Fruit fly (Drosophila melanogaster) whole organism, adult: ENCODE data around the gene dhd.

ENCODE experiments used
- CG11617 ChIP-seq: fragments of 200-800 bp; sonication (Bioruptor generic); optimal IDR thresholded peaks from 2 replicates; lab custom pipeline; 2017; ENCODE audit warnings: mild to moderate bottlenecking, missing biosample characterization, missing genetic modification reagents, missing genetic modification characterization
- CG12768 ChIP-seq: fragments of 200-800 bp; sonication (Bioruptor generic); optimal IDR thresholded peaks from 2 replicates; lab custom pipeline; 2017; ENCODE audit warnings: missing biosample characterization, missing genetic modification characterization, mild to moderate bottlenecking, moderate library complexity, missing genetic modification reagents
- CG14711 ChIP-seq: fragments of 200-800 bp; sonication (Bioruptor generic); optimal IDR thresholded peaks from 2 replicates; lab custom pipeline; 2018; ENCODE audit warnings: missing biosample characterization, mild to moderate bottlenecking, missing genetic modification characterization, moderate library complexity
- CG33017 ChIP-seq: fragments of 200-800 bp; sonication (Bioruptor generic); optimal IDR thresholded peaks from 2 replicates; lab custom pipeline; 2018; ENCODE audit warnings: missing biosample characterization, mild to moderate bottlenecking, missing genetic modification characterization, moderate library complexity
- CG7045 ChIP-seq: fragments of 200-800 bp; sonication (Bioruptor generic); optimal IDR thresholded peaks from 2 replicates; lab custom pipeline; 2017; ENCODE audit warnings: missing biosample characterization, mild to moderate bottlenecking, missing genetic modification characterization
- CG7101 ChIP-seq: fragments of 200-800 bp; sonication (Bioruptor generic); optimal IDR thresholded peaks from 2 replicates; lab custom pipeline; 2018; ENCODE audit warnings: missing biosample characterization, mild to moderate bottlenecking, missing genetic modification characterization, moderate library complexity
- Clk ChIP-seq: fragments of 200-800 bp; sonication (Bioruptor generic); optimal IDR thresholded peaks from 2 replicates; lab custom pipeline; 2017; ENCODE audit warnings: missing biosample characterization, missing genetic modification characterization
- Crg-1 ChIP-seq: fragments of 200-800 bp; sonication (Bioruptor generic); optimal IDR thresholded peaks from 2 replicates; lab custom pipeline; 2016; ENCODE audit warnings: missing biosample characterization, missing genetic modification characterization
- Hr96 ChIP-seq: fragments of 200-800 bp; sonication (Bioruptor generic); optimal IDR thresholded peaks from 2 replicates; lab custom pipeline; 2016; ENCODE audit warnings: missing biosample characterization, missing genetic modification characterization
- Mnt ChIP-seq: fragments of 200-800 bp; sonication (Bioruptor generic); optimal IDR thresholded peaks from 2 replicates; lab custom pipeline; 2016; ENCODE audit warnings: missing biosample characterization, mild to moderate bottlenecking, missing genetic modification characterization
- cic ChIP-seq: fragments of 200-800 bp; sonication (Bioruptor generic); optimal IDR thresholded peaks from 2 replicates; lab custom pipeline; 2017; ENCODE audit warnings: missing biosample characterization, mild to moderate bottlenecking, missing genetic modification characterization, moderate library complexity
- kay ChIP-seq: fragments of 200-800 bp; sonication (Bioruptor generic); peaks from one replicate; lab custom pipeline; 2016; ENCODE audit warnings: missing biosample characterization, missing genetic modification characterization, borderline replicate concordance
- ovo ChIP-seq: fragments of 200-800 bp; sonication (Bioruptor generic); optimal IDR thresholded peaks from 2 replicates; lab custom pipeline; 2016; ENCODE audit warnings: missing biosample characterization, missing genetic modification characterization
- pad ChIP-seq: fragments of 200-800 bp; sonication (Bioruptor generic); optimal IDR thresholded peaks from 3 replicates; lab custom pipeline; 2017; ENCODE audit warnings: missing biosample characterization, missing genetic modification characterization, mild to moderate bottlenecking, moderate library complexity, missing genetic modification reagents
- tj ChIP-seq: fragments of 200-800 bp; sonication (Bioruptor generic); optimal IDR thresholded peaks from 3 replicates; lab custom pipeline; 2017; ENCODE audit warnings: missing biosample characterization, mild to moderate bottlenecking, missing genetic modification characterization, moderate library complexity
- toe ChIP-seq: fragments of 200-800 bp; sonication (Bioruptor generic); optimal IDR thresholded peaks from 2 replicates; lab custom pipeline; 2016; ENCODE audit warnings: missing biosample characterization, missing genetic modification characterization

dhd gene

dm6 chrX:5357035-5357434, 45.1 kb downstream of the dhd start:
- TF ChIP-seq CG14711 (tag; lab: Kevin White, UChicago) (no peak), CG33017 (tag; lab: Kevin White, UChicago) (no peak), Clk (no peak), Crg-1 (GFP tag; lab: Kevin White, UChicago) (no peak), tj (GFP tag; lab: Kevin White, UChicago) (no peak), pad (no peak), CG7045 (GFP tag; lab: Kevin White, UChicago) (no peak), cic (GFP tag; lab: Kevin White, UChicago) (no peak)

- TF ChIP-seq ovo (GFP tag; lab: Kevin White, UChicago) (no peak), Crg-1 (GFP tag; lab: Kevin White, UChicago) (no peak), cic (GFP tag; lab: Kevin White, UChicago) (no peak), toe (GFP tag; lab: Kevin White, UChicago) (no peak), CG11617 (GFP tag; lab: Kevin White, UChicago) (no peak), CG12768 (GFP tag; lab: Kevin White, UChicago) (no peak), Hr96 (no peak), kay (GFP tag; lab: Kevin White, UChicago) (no peak), Clk (no peak), Mnt (GFP tag; lab: Kevin White, UChicago) (no peak), CG14711 (tag; lab: Kevin White, UChicago) (no peak), CG33017 (tag; lab: Kevin White, UChicago) (no peak), CG7101 (tag; lab: Kevin White, UChicago) (no peak), CG7045 (GFP tag; lab: Kevin White, UChicago) (no peak)
These were observed 46.8 kb downstream of the dhd start for dm6 chrX:5358813-5359212.
